Fruit fly (Drosophila melanogaster) whole organism: Measurements from ENCODE around the gene CG31457.
A peak's percentile ranks its signal among the peaks of the same experiment; 100 is the strongest.

Experiments used
- CG8478 ChIP-seq: fragments of >200 bp; optimal IDR thresholded peaks from 2 replicates; lab custom pipeline; 2018; ENCODE audit warnings: inconsistent platforms
- Dll ChIP-seq: fragments of >200 bp; optimal IDR thresholded peaks from 2 replicates; lab custom pipeline; 2017
- EcR ChIP-seq, 2 experiments: fragments of >200 bp; optimal IDR thresholded peaks; 2 replicates each; lab custom pipeline; 2017; ENCODE audit warnings: missing biosample characterization in 2 of 2, missing genetic modification characterization in 2 of 2, missing genetic modification reagents in 2 of 2
- pan ChIP-seq: fragments of >200 bp; optimal IDR thresholded peaks from 2 replicates; lab custom pipeline; 2017
- psq ChIP-seq: fragments of >200 bp; optimal IDR thresholded peaks from 2 replicates; lab custom pipeline; 2017
- usp ChIP-seq: fragments of >200 bp; optimal IDR thresholded peaks from 2 replicates; lab custom pipeline; 2017; ENCODE audit warnings: missing biosample characterization, missing genetic modification characterization, mixed read lengths

CG31457 gene

dm6 chr3R:23144654-23145053, 16.9 kb upstream of the CG31457 start:
- TF ChIP-seq CG8478 (lab: Kevin White, UChicago) = no peak
- TF ChIP-seq Dll (lab: Kevin White, UChicago) = no peak
- TF ChIP-seq usp (GFP tag; lab: Kevin White, UChicago) = no peak
- TF ChIP-seq EcR (GFP tag; optimal IDR thresholded peaks at IDR 0.05; lab: Kevin White, UChicago) = no peak
- no peak for TF ChIP-seq pan
- TF ChIP-seq psq (lab: Kevin White, UChicago) = no peak

DNA sequence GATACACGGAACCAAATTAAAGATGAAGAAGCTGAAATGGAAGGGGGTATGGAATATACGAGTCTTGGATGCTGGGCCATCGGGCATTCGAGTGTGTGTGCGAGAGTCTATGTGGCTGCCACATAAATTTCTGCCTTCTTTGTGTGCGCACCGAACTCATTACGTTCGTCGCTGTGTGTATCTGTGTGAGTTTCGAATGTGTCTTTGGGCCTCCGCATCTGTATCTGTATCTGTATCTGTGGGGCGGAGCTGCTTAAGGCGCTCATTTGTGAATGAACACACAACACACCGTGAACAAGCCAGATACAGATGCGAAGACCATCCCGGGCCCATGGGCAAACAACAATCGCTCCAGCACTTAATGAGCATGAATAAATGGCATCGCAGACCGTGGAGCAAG, 15.7 kb upstream of the CG31457 start:
- TF ChIP-seq usp (GFP tag; lab: Kevin White, UChicago) (no peak), Dll (lab: Kevin White, UChicago) (peak; percentile 38)

DNA sequence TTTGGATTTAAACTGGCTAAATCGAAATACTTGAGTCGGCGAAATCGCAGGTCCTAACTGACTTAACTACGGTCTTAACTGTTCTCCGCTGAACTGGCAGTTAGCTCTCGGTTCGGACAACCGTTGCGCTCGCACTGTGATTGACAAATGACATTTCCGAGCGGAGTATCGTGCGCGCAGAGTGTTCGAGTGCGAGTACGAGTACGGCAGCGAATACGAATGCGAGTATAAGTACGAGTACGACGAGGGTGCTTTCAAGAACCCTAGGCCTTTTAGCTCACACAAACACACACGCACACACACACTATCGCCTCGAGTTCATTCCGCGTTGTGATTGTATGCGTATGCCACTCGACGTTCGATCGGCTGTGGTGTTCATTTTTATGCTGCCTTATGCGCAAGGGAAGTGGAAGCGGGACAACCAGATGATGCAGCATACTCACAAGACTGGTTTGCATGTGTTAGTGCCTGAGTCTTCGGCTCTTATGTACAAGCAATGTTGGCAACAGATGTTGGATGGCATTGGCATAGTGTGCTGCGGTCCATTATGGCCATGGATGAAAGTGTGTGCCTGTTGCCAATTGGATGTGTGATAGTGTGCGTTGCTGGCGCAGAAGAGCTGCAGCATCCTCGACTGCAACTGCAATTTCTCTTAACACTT, 14.0 kb upstream of the CG31457 start, which contains the start of gene hh:
hh (minus strand) TSS at position 229 of the 661 bp plus-strand sequence.
- TF ChIP-seq Dll (lab: Kevin White, UChicago) = no peak
- TF ChIP-seq psq (lab: Kevin White, UChicago) = no peak
- no peak for TF ChIP-seq EcR (GFP tag; optimal IDR thresholded peaks at IDR 0.05; lab: Kevin White, UChicago)
- TF ChIP-seq usp (GFP tag; lab: Kevin White, UChicago) = no peak
- TF ChIP-seq pan = no peak
- TF ChIP-seq CG8478 (lab: Kevin White, UChicago) = peak; percentile 70

- TF ChIP-seq EcR (GFP tag; optimal IDR thresholded peaks at IDR 0.05; lab: Kevin White, UChicago) = no peak
Measured at dm6 chr3R:23141113-23141512, 13.3 kb upstream of the CG31457 start.

DNA sequence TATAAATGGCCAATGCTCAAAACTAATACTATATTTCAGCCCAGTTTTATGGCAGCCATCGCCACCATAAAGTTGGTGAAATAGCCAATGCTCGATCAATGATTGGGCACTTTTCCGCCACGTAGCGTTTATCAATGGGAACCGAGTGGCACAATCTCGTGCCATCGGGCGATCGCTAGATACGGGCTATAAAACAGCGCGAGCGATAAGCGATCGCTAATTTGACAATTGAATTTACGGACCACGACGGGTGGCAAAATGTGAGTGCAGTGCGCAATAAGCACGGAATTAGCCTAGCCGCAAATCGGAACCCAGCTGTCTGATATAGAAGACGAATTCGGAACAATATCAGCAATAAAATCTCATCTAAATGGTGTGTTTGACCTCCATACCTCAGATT, 12.5 kb upstream of the CG31457 start:
- TF ChIP-seq usp (GFP tag; lab: Kevin White, UChicago) = no peak
- TF ChIP-seq Dll (lab: Kevin White, UChicago) = no peak
- TF ChIP-seq psq (lab: Kevin White, UChicago) = no peak
- no peak for TF ChIP-seq EcR (GFP tag; optimal IDR thresholded peaks at IDR 0.05; lab: Kevin White, UChicago)
- no peak for TF ChIP-seq pan
- TF ChIP-seq CG8478 (lab: Kevin White, UChicago) = no peak

dm6 chr3R:23139634-23140010, 11.8 kb upstream of the CG31457 start:
- no peak for TF ChIP-seq Dll (lab: Kevin White, UChicago)

- TF ChIP-seq CG8478 (lab: Kevin White, UChicago) = no peak
- TF ChIP-seq Dll (lab: Kevin White, UChicago) = no peak
- no peak for TF ChIP-seq pan
- no peak for TF ChIP-seq usp (GFP tag; lab: Kevin White, UChicago)
- no peak for TF ChIP-seq psq (lab: Kevin White, UChicago)
- no peak for TF ChIP-seq EcR (GFP tag; optimal IDR thresholded peaks at IDR 0.05; lab: Kevin White, UChicago)
Measured at dm6 chr3R:23138992-23139633, 11.3 kb upstream of the CG31457 start.

DNA sequence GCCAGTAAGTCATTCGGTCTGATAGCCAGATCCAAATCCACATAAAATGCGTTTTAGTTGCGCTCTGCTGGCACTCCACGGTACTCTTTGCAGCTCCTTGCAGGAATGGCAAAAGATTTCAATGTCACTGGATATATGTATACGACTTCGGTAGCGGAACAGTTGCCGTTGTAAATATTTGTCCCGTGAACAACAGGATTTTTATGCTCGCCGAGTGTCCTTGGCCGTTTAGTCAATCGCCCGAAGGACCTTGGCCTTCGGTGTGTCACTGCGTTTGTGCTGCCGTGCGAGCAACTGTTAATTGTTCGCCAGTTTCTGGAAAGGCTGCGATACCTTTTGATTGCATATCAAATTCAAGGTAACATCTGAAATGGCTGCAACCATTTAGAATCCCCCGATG, 10.7 kb upstream of the CG31457 start:
- TF ChIP-seq pan = no peak
- TF ChIP-seq psq (lab: Kevin White, UChicago) = no peak
- TF ChIP-seq usp (GFP tag; lab: Kevin White, UChicago) = no peak
- no peak for TF ChIP-seq EcR (GFP tag; optimal IDR thresholded peaks at IDR 0.05; lab: Kevin White, UChicago)
- no peak for TF ChIP-seq Dll (lab: Kevin White, UChicago)

- TF ChIP-seq usp (GFP tag; lab: Kevin White, UChicago) (no peak), Dll (lab: Kevin White, UChicago) (no peak), pan (no peak), psq (lab: Kevin White, UChicago) (no peak), CG8478 (lab: Kevin White, UChicago) (no peak), EcR (GFP tag; optimal IDR thresholded peaks at IDR 0.05; lab: Kevin White, UChicago) (no peak)
Measured at dm6 chr3R:23134690-23135089, 6.9 kb upstream of the CG31457 start.

DNA sequence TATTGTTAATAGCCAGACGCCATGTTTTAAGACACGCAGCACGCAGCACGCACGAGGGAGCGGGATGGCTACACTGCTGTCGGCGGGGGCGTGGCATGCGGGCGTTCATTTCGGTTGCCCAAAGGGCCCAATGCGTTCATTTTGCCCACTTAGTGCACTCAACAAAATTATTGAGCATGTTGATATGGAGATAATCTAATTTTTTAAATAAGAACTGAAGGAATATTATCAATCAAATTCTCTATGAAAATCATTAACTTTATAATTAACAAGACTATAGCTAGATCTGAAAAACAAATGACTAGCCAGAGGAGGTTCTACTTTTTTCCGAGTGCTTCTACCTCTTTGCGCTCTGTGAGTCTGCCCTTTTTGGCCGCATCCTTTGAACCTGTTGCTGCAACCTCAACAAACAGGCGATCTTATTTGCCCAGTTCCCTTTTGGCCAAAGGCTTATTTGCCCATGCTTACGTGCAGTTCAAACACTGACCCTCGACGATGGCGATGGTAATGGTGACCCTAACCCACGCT, 5.6 kb upstream of the CG31457 start:
- TF ChIP-seq psq (lab: Kevin White, UChicago) (no peak), EcR (GFP tag; optimal IDR thresholded peaks at IDR 0.05; lab: Kevin White, UChicago) (no peak), pan (no peak), usp (GFP tag; lab: Kevin White, UChicago) (no peak)

- no peak for TF ChIP-seq usp (GFP tag; lab: Kevin White, UChicago)
- TF ChIP-seq EcR (GFP tag; optimal IDR thresholded peaks at IDR 0.05; lab: Kevin White, UChicago) = no peak
- no peak for TF ChIP-seq psq (lab: Kevin White, UChicago)
- TF ChIP-seq CG8478 (lab: Kevin White, UChicago) = no peak
- no peak for TF ChIP-seq pan
- no peak for TF ChIP-seq Dll (lab: Kevin White, UChicago)
Measured at dm6 chr3R:23132299-23132698, 4.5 kb upstream of the CG31457 start.

DNA sequence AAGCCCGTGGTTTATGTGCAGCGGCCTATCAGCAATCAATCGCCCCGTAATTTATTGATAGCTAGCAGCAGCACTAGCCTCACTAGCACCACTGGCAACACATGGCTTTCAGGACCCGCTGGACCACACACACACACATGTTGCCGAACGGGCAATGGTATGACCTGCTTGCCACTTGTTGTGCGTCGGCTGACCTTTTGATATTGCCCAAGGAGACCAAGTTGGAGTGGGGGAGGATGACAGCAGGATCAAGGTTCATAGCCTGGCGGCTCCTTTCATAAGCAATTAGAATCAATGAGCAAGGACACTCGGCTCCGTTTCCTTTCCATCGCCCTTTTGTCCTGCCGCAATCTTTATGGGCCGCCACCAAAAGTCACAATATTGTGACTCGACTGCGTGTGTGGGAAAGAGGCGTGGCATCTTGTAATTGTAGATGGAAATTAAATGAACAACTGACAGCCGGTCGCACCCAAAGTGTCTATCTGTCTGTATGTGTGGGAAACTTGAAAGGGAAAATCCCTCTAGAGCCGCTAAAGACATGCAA, 3.6 kb upstream of the CG31457 start:
- TF ChIP-seq usp (GFP tag; lab: Kevin White, UChicago) = no peak
- TF ChIP-seq psq (lab: Kevin White, UChicago) = no peak
- TF ChIP-seq Dll (lab: Kevin White, UChicago) = no peak
- TF ChIP-seq CG8478 (lab: Kevin White, UChicago) = no peak
- no peak for TF ChIP-seq EcR (GFP tag; optimal IDR thresholded peaks at IDR 0.05; lab: Kevin White, UChicago)
- TF ChIP-seq pan = no peak
